Fruit fly (Drosophila melanogaster): ENCODE results near the gene CG1638.

The CG1638 gene

DNA sequence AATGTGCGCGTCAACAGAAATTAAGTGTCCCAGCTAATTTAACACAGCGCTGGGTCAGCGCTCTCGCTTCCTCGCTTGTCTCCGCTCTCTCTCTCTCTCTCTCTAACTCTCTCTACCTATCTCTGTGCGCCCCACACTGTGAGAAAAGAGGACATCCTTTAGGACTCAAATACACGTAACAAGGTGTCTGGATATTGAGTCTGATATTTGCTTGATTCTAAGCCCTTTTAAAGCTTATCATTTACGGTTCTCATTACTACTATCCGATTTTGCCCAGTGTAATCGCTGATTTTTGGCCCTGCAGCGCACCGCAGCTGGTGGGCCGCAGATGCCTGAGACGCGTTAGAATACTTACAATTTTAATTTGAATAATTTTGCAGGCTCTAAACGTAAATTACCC is 46.1 kb downstream of the CG1638 start:
- TF ChIP-seq D1 (tag; optimal IDR thresholded peaks at IDR 0.05) (no peak), Ets98B (GFP tag; IDR thresholded peaks at IDR 0.05) (no peak), CG32121 (GFP tag; IDR thresholded peaks at IDR 0.05) (no peak), CG4496 (GFP tag; IDR thresholded peaks at IDR 0.05) (peak; percentile 48; the same call in 1 of the 3 replicates), Snoo (tag; optimal IDR thresholded peaks at IDR 0.05) (no peak), CG15710 (tag; optimal IDR thresholded peaks at IDR 0.05) (peak; percentile 8), CG13204 (GFP tag; optimal IDR thresholded peaks at IDR 0.05) (no peak), CG8159 (tag; optimal IDR thresholded peaks at IDR 0.05) (peak; percentile 18), EcR (GFP tag; optimal IDR thresholded peaks at IDR 0.05) (no peak), CG8301 (tag; optimal IDR thresholded peaks at IDR 0.05) (no peak), CG12605 (GFP tag; IDR thresholded peaks at IDR 0.05) (no peak), gl (tag; optimal IDR thresholded peaks at IDR 0.05) (no peak), CG14655 (GFP tag; optimal IDR thresholded peaks at IDR 0.05) (no peak), Pif1A (GFP tag; optimal IDR thresholded peaks at IDR 0.05) (no peak)
